Fruit fly (Drosophila melanogaster) whole organism, prepupa: ENCODE results near the gene CG15368.

Experiments
- CG15336 ChIP-seq: fragments of 200-800 bp; sonication (Bioruptor generic); IDR thresholded peaks from 2 replicates; pipeline ENCODE4 v1.3.6; 2022; ENCODE audit warnings: missing biosample characterization, missing genetic modification characterization
- CG3032 ChIP-seq: fragments of 200-800 bp; optimal IDR thresholded peaks from 2 replicates; lab custom pipeline; 2019; ENCODE audit warnings: missing biosample characterization, mild to moderate bottlenecking, missing genetic modification characterization, moderate library complexity
- CG32006 ChIP-seq: fragments of 200-800 bp; sonication (Bioruptor generic); optimal IDR thresholded peaks from 3 replicates; lab custom pipeline; 2017; ENCODE audit warnings: missing biosample characterization, mild to moderate bottlenecking, missing genetic modification characterization
- CG8119 ChIP-seq: fragments of 200-800 bp; sonication (Bioruptor generic); IDR thresholded peaks from 3 replicates; pipeline ENCODE4 v1.3.6; 2022; ENCODE audit warnings: missing biosample characterization, missing genetic modification characterization
- Eip78C ChIP-seq: fragments of 200-800 bp; sonication (Bioruptor generic); peaks from one replicate; lab custom pipeline; 2016; ENCODE audit warnings: missing biosample characterization, missing genetic modification characterization
- Ets21C ChIP-seq: fragments of 200-800 bp; sonication (Bioruptor generic); optimal IDR thresholded peaks from 3 replicates; lab custom pipeline; 2016; ENCODE audit warnings: missing biosample characterization, missing genetic modification characterization
- Gug ChIP-seq: fragments of 200-800 bp; sonication (Bioruptor generic); IDR thresholded peaks from 2 replicates; pipeline ENCODE4 v1.3.6; 2022; ENCODE audit warnings: missing biosample characterization, missing genetic modification characterization
- eg ChIP-seq: fragments of 200-800 bp; sonication (Bioruptor generic); IDR thresholded peaks from 3 replicates; pipeline ENCODE4 v1.3.6; 2022; ENCODE audit warnings: missing biosample characterization, missing genetic modification characterization
- vri ChIP-seq: fragments of 200-800 bp; sonication (Bioruptor generic); optimal IDR thresholded peaks from 3 replicates; lab custom pipeline; 2016; ENCODE audit warnings: missing biosample characterization, mild to moderate bottlenecking, missing genetic modification characterization

The CG15368 gene

dm6 chrX:9266082-9266481 lies 50.5 kb downstream of the CG15368 start:
- TF ChIP-seq Gug (GFP tag; lab: Robert Waterston, UW): peak; percentile 18; the same call in 1 of the 2 replicates
- TF ChIP-seq CG32006 (GFP tag; lab: Kevin White, UChicago): peak; percentile 32
- TF ChIP-seq vri (GFP tag; lab: Kevin White, UChicago): no peak
- peak; percentile 56 for TF ChIP-seq Eip78C (GFP tag; lab: Kevin White, UChicago)
- TF ChIP-seq CG8119 (GFP tag; lab: Robert Waterston, UW): peak; percentile 50; the same call in 2 of the 3 replicates
- TF ChIP-seq CG15336 (GFP tag; lab: Robert Waterston, UW): peak; percentile 66
- 0 out of 3 replicates have a peak, but pooled peaks have one; percentile 10 for TF ChIP-seq eg (GFP tag; lab: Robert Waterston, UW)
- no peak for TF ChIP-seq Ets21C
- no peak for TF ChIP-seq CG3032
